Worm (Caenorhabditis elegans): ENCODE results near the gene tdo-2.
A peak's percentile ranks its signal among the peaks of the same experiment; 100 is the strongest.

The tdo-2 gene

ce11 chrIII:5938013-5938412, 18.3 kb upstream of the tdo-2 start (continued):
- TF ChIP-seq jun-1 (tag; optimal IDR thresholded peaks at IDR 0.05) (peak; percentile 21), egl-27 (tag; optimal IDR thresholded peaks at IDR 0.05) (peak; percentile 73), nhr-77 (tag; optimal IDR thresholded peaks at IDR 0.05) (no peak), unc-39 (tag; optimal IDR thresholded peaks at IDR 0.05) (no peak), nhr-67 (tag; optimal IDR thresholded peaks at IDR 0.05) (no peak), ceh-9 (tag; optimal IDR thresholded peaks at IDR 0.05) (no peak), fos-1 (tag; optimal IDR thresholded peaks at IDR 0.05) (peak; percentile 55), mml-1 (tag; optimal IDR thresholded peaks at IDR 0.05) (no peak), nfya-1 (tag; optimal IDR thresholded peaks at IDR 0.05; ENCODE audit: insufficient read depth) (peak; percentile 83)

ce11 chrIII:5936992-5937391, 17.2 kb upstream of the tdo-2 start, which contains the start of gene EGAP1.1:
Gene EGAP1.1 (minus strand): TSS chrIII:5937220.
- peak; percentile 4 for TF ChIP-seq nfya-1 (tag; optimal IDR thresholded peaks at IDR 0.05; ENCODE audit: insufficient read depth)
- TF ChIP-seq lsy-12 (tag; optimal IDR thresholded peaks at IDR 0.05), result no peak

ce11 chrIII:5934138-5934658, 14.4 kb upstream of the tdo-2 start:
- TF ChIP-seq fkh-10 (GFP tag; optimal IDR thresholded peaks at IDR 0.05), result peak; percentile 56
- TF ChIP-seq zag-1 (tag; optimal IDR thresholded peaks at IDR 0.05), result no peak
- no peak for TF ChIP-seq ztf-11 (tag; optimal IDR thresholded peaks at IDR 0.05)
- peak; percentile 41 for TF ChIP-seq egl-5 (tag; optimal IDR thresholded peaks at IDR 0.05)
- TF ChIP-seq eor-1 (tag; optimal IDR thresholded peaks at IDR 0.05), result no peak
- TF ChIP-seq pqm-1 (tag; optimal IDR thresholded peaks at IDR 0.05), result no peak

ce11 chrIII:5932853-5933252, 13.1 kb upstream of the tdo-2 start, which contains the start of gene zmp-1:
Gene zmp-1 (minus strand): TSS chrIII:5932953.
- no peak for TF ChIP-seq ceh-82 (tag; optimal IDR thresholded peaks at IDR 0.05)
- TF ChIP-seq eor-1 (tag; optimal IDR thresholded peaks at IDR 0.05), result no peak
- TF ChIP-seq hmg-11 (tag; optimal IDR thresholded peaks at IDR 0.05), result no peak
- no peak for TF ChIP-seq tbx-2 (tag; optimal IDR thresholded peaks at IDR 0.05)
- no peak for TF ChIP-seq daf-12 (tag; optimal IDR thresholded peaks at IDR 0.05)
- no peak for TF ChIP-seq R02D3.7 (tag; optimal IDR thresholded peaks at IDR 0.05)
- TF ChIP-seq ztf-4 (tag; optimal IDR thresholded peaks at IDR 0.05), result no peak
- no peak for TF ChIP-seq mdl-1 (tag; optimal IDR thresholded peaks at IDR 0.05)
- no peak for TF ChIP-seq unc-39 (tag; optimal IDR thresholded peaks at IDR 0.05)
- no peak for TF ChIP-seq egl-27 (tag; optimal IDR thresholded peaks at IDR 0.05)

- TF ChIP-seq jun-1 (tag; optimal IDR thresholded peaks at IDR 0.05) (no peak), elt-3 (tag; optimal IDR thresholded peaks at IDR 0.05) (no peak), daf-12 (tag; optimal IDR thresholded peaks at IDR 0.05) (no peak), nfya-1 (tag; optimal IDR thresholded peaks at IDR 0.05; ENCODE audit: insufficient read depth) (peak; percentile 20), lin-15B (tag; optimal IDR thresholded peaks at IDR 0.05) (no peak), nhr-76 (tag; optimal IDR thresholded peaks at IDR 0.05) (no peak), nhr-67 (tag; optimal IDR thresholded peaks at IDR 0.05) (no peak), pha-4 (tag; optimal IDR thresholded peaks at IDR 0.05) (no peak)
These were observed 11.8 kb upstream of the tdo-2 start, which contains the start of gene EGAP1.5 for ce11 chrIII:5931433-5931994. Gene EGAP1.5 (plus strand): TSS chrIII:5931721.

ce11 chrIII:5930659-5931058, 10.9 kb upstream of the tdo-2 start:
- TF ChIP-seq pqm-1 (tag; optimal IDR thresholded peaks at IDR 0.05) (no peak), nfya-1 (tag; optimal IDR thresholded peaks at IDR 0.05; ENCODE audit: insufficient read depth) (peak; percentile 30)

- TF ChIP-seq pha-4 (tag; optimal IDR thresholded peaks at IDR 0.05), result peak; percentile 82
- peak; percentile 22 for TF ChIP-seq snpc-4 (tag; optimal IDR thresholded peaks at IDR 0.05)
- TF ChIP-seq skn-1 (tag; optimal IDR thresholded peaks at IDR 0.05), result no peak
- TF ChIP-seq ceh-16 (tag; optimal IDR thresholded peaks at IDR 0.05), result no peak
- TF ChIP-seq R02D3.7 (tag; optimal IDR thresholded peaks at IDR 0.05), result no peak
- peak; percentile 37 for TF ChIP-seq nhr-43 (tag; optimal IDR thresholded peaks at IDR 0.05; ENCODE audit: poor library complexity, severe bottlenecking)
- TF ChIP-seq hmg-11 (tag; optimal IDR thresholded peaks at IDR 0.05), result peak; percentile 62
- TF ChIP-seq pqm-1 (tag; optimal IDR thresholded peaks at IDR 0.05), result peak; percentile 21
- TF ChIP-seq nfya-1 (tag; optimal IDR thresholded peaks at IDR 0.05; ENCODE audit: insufficient read depth), result peak; percentile 64
- TF ChIP-seq lin-15B (tag; optimal IDR thresholded peaks at IDR 0.05), result peak; percentile 82
- TF ChIP-seq ZK546.5 (tag; optimal IDR thresholded peaks at IDR 0.05), result no peak
- TF ChIP-seq ztf-11 (tag; optimal IDR thresholded peaks at IDR 0.05), result no peak
- peak; percentile 49 for TF ChIP-seq nhr-25 (tag; optimal IDR thresholded peaks at IDR 0.05)
- TF ChIP-seq nhr-23 (tag; optimal IDR thresholded peaks at IDR 0.05), result peak; percentile 59
- TF ChIP-seq elt-2 (tag; optimal IDR thresholded peaks at IDR 0.05), result peak; percentile 16
- TF ChIP-seq lin-39 (tag; optimal IDR thresholded peaks at IDR 0.05), result peak; percentile 65
These were observed 6.0 kb upstream of the tdo-2 start, which contains the start of the genes dnc-2 and bcl-7 for ce11 chrIII:5925724-5926123. Gene dnc-2 (minus strand): TSS chrIII:5925756. Gene bcl-7 (plus strand): TSS chrIII:5926086.

All from whole organism, L3 larva.